Worm (Caenorhabditis elegans) whole organism, dauer: ENCODE data around the gene F41C6.6.
"Not testable (repeated sequence)": the region's sequence is repeated elsewhere in the genome, so short reads cannot be mapped to it uniquely, and the experiment has no call there.

Experiments
- unc-62 ChIP-seq: sonication (generic microtip); optimal IDR thresholded peaks from 2 replicates; lab custom pipeline; 2017; ENCODE audit warnings: missing biosample characterization, missing genetic modification reagents, missing genetic modification characterization

F41C6.6 gene

ce11 chrX:6885227-6885853, 3.6 kb upstream of the F41C6.6 start, which contains the start of gene F41C6.7:
Gene F41C6.7, minus strand, starts transcription at chrX:6885277.
- no peak for TF ChIP-seq unc-62 (GFP tag; lab: Kevin White, UChicago)

- TF ChIP-seq unc-62 (GFP tag; lab: Kevin White, UChicago), result no peak
Measured at ce11 chrX:6884439-6884838, 2.7 kb upstream of the F41C6.6 start.

DNA sequence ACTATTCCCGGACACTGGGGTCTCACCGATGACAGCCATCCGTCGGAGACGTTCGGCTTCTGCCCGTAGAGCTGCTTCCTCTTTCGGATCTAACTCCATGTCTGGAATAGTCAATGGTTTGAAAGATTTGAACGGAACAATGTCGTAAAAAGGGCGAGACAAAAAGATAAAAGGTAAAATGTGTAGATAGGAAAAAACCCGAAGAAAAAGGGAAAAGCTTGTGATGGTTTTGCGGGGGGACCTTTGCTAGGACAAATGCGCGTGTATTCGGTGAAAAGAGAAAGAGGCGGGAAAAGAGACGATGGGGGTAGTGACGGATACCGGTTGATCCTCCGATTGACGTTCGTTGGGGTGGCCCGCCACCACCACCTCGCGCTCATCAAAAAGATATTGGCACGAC, 4.3 kb downstream of the F41C6.6 start, which contains the start of gene col-173:
Gene col-173, minus strand, starts transcription at position 101 of the 400 bp plus-strand sequence.
- TF ChIP-seq unc-62 (GFP tag; lab: Kevin White, UChicago), result no peak

DNA sequence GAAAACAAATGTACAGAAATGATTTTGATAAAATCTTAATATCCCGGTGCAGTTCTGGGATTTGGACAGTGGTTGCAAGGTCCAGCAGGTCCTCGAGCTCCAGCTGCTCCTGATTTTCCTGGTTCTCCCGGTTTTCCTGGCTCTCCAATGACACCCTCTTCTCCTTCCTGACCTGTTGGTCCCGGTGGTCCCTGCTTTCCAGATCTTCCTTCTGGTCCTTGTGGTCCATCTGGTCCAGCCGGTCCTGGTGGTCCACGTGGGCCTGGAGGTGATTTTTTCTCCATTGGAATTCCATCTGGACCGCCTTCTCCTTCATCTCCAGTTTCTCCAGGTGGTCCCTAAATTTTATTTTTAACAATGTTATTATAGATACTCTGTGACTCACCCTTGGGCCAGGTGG, 6.4 kb downstream of the F41C6.6 start:
- TF ChIP-seq unc-62 (GFP tag; lab: Kevin White, UChicago), result no peak

ce11 chrX:6874723-6875122, 7.0 kb downstream of the F41C6.6 start, which contains the start of gene F41C6.4:
Gene F41C6.4, minus strand, starts transcription at chrX:6874823.
- TF ChIP-seq unc-62 (GFP tag; lab: Kevin White, UChicago), result no peak

DNA sequence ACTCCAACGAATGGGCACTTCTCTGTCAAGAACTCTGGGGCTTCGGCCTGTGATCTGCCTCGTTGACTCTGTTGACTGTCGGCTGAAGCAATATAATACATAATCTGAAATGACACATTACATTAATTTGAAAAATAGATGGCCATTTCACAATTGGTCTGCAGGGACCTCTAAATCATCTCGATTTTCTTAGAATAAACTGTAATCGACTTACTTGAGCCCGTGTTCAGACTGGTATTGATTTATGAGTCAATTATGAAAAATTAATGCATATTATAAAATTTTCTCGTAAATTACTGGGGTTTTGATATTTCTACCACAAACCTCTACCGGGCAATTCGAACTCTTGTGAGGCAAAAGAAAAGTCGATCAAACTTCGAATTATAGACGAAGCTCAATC, 13.0 kb downstream of the F41C6.6 start, which contains the start of gene C53B7.6:
Gene C53B7.6, minus strand, starts transcription at position 101 of the 400 bp plus-strand sequence.
- not testable (repeated sequence) for TF ChIP-seq unc-62 (GFP tag; lab: Kevin White, UChicago)

DNA sequence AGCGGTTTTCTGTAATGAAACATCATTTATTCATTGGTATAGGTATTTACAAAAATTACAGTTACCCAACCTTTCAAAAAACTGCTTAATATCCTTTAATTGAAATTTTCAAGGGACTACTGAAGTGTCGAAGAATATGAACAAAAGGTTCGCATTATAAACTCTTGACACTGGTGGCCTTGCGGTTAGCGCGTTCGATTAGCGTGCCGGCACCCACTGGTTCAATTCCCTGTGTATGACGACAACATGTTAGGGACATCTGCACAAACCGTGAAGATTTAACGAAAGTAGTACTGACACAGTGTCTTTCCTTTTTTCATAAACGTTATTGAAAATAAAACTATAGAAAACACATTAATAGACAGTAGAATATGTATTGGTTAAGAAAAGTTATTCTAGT, 14.0 kb downstream of the F41C6.6 start:
- TF ChIP-seq unc-62 (GFP tag; lab: Kevin White, UChicago), result no peak

DNA sequence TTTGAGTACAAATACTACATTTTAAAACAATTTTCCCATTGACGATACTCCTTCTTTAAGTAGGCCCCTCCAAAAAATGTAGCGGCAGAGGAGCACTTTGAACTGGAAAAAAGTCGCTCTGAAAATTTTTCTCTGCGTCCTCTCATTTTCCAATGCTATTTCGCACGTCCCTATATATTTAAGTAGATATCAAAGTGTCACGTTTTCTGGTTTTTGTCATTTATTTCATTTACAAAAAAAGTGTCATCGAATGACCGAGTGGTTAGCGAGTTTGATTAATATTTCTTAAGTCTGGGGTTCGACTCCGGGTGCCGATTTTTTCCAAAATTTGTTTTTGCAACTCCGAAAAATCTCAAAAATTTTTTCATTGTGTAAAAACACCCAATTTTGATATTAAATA, 14.8 kb downstream of the F41C6.6 start:
- no peak for TF ChIP-seq unc-62 (GFP tag; lab: Kevin White, UChicago)

ce11 chrX:6865839-6866238, 15.9 kb downstream of the F41C6.6 start, which contains the start of gene odr-10:
Gene odr-10, minus strand, starts transcription at chrX:6865939.
- no peak for TF ChIP-seq unc-62 (GFP tag; lab: Kevin White, UChicago)

DNA sequence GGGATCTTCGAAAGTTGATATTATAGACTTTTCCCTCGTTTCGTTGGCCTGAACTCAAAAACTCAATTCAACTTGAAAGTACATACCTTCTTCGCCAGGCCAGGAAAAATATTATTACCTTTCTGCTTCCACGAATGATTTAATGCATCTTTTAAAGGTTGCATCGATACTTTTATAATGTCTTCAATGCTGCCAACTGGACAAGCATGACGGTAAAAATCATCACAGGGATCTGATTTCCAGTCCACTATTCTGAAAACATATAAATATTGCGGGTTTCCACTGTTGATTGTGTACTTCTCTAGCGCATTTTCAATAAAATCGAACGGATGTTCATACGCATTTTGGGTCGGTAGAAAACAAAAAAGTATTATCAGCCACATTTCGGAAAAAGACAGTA, 18.7 kb downstream of the F41C6.6 start, which contains the start of gene nep-4:
Gene nep-4, minus strand, starts transcription at position 393 of the 400 bp plus-strand sequence.
- TF ChIP-seq unc-62 (GFP tag; lab: Kevin White, UChicago), result no peak

DNA sequence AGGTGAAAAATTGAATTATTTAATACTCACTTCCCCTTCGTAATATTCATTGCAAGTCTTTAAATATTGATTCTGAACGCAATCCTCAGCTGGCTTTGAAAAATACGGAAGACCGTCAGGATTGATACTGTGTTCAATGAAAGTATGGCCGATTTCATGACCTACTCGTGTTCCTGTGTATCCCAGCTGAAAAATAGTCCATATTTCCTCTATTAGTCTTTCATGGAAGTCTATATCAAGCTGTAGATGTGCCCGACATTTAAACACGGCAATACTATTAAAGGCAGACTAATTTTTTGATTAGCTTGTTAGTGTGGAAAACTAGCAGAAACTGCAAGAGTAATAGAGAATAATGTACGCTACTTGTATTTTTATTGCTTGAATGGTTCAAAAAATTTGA, 20.1 kb downstream of the F41C6.6 start:
- no peak for TF ChIP-seq unc-62 (GFP tag; lab: Kevin White, UChicago)

- TF ChIP-seq unc-62 (GFP tag; lab: Kevin White, UChicago), result no peak
Measured at ce11 chrX:6856793-6857192, 24.9 kb downstream of the F41C6.6 start.

DNA sequence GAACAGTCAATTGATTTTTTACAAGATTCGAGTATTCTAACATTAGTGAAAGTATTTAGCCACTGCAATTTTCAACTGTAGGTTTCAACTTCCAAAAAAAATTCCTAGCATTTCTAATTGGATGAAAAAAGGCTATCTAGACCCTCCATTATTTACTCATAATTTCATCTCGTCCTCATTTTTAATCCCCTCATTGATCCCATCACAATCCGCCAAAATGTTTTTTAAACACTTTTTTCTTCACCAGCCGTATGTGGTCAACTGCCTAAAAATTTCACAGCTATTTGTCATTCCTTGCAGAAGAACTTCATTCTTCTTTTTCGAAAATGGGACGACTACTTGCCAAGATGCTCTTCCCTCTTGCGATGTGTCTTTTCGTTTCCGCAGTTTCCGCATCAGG, 28.4 kb downstream of the F41C6.6 start, which contains the start of gene rig-3:
Gene rig-3, plus strand, starts transcription at position 301 of the 400 bp plus-strand sequence.
- TF ChIP-seq unc-62 (GFP tag; lab: Kevin White, UChicago), result no peak

DNA sequence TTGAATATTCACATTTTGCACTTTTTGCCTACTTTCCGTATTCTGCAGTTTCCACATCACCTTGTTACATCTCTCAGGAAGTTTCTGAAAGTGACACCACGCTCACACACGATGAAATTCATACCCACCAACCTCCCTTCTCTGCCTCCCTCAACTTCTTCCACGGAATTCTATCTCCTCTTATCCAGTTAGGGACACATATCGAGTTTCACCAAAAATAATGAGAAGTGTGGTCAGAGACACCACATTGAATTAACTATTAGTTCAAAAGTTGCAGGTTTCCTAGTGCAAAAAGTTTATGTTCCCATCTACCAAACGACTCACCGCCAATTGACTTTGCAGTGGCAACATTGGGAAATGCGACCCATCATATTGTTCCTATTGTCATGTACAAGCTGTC, 31.3 kb downstream of the F41C6.6 start:
- TF ChIP-seq unc-62 (GFP tag; lab: Kevin White, UChicago), result no peak

- no peak for TF ChIP-seq unc-62 (GFP tag; lab: Kevin White, UChicago)
Measured at ce11 chrX:6848596-6848995, 33.1 kb downstream of the F41C6.6 start.

DNA sequence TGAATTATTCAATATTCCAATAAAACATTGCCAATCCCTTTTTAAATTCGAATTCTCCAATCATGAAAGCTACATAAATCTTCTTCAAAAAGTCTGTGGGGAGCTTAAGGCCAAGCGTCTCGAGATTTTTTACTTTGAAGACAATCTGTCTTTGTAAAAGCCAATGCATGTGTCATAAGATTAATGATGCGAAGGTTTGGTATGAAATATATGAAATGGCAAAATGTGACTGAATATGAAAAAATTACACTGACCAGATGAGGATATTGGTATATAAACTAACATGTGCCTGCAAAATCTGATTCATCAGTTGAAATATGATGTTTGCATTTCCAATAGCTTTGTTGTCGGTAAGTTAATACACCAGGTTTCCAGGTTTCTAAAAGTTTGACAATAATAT, 35.8 kb downstream of the F41C6.6 start, which contains the start of gene C53B7.2:
Gene C53B7.2, plus strand, starts transcription at position 301 of the 400 bp plus-strand sequence.
- TF ChIP-seq unc-62 (GFP tag; lab: Kevin White, UChicago), result no peak
